Fruit fly (Drosophila melanogaster): ENCODE measurements around the gene CG4950.

- TF ChIP-seq usp (GFP tag; optimal IDR thresholded peaks at IDR 0.05) (no peak), pan (optimal IDR thresholded peaks at IDR 0.05) (no peak), CG8478 (optimal IDR thresholded peaks at IDR 0.05) (no peak)
Measured at dm6 chr3L:16265000-16265399, 3.0 kb downstream of the CG4950 start, which contains the start of the genes CG13051 and CG13069.

All from whole organism.